Worm (Caenorhabditis elegans) whole organism, late embryonic: ENCODE data around the gene zyg-1.

Experiments used
- T23F11.4 ChIP-seq: fragments of 200-800 bp; sonication (Bioruptor generic); optimal IDR thresholded peaks from 2 replicates; lab custom pipeline; 2018; ENCODE audit warnings: mild to moderate bottlenecking, missing genetic modification characterization, missing compliant biosample characterization
- dve-1 ChIP-seq: sonication (generic microtip); optimal IDR thresholded peaks from 2 replicates; lab custom pipeline; 2017; ENCODE audit warnings: antibody characterized with exemption, mild to moderate bottlenecking, missing genetic modification characterization, missing compliant biosample characterization
- hlh-13 ChIP-seq: fragments of 200-800 bp; sonication (Bioruptor generic); optimal IDR thresholded peaks from 2 replicates; lab custom pipeline; 2018; ENCODE audit warnings: mild to moderate bottlenecking, missing genetic modification characterization, missing compliant biosample characterization
- nhr-11 ChIP-seq: fragments of 150-350 bp; optimal IDR thresholded peaks from 2 replicates; lab custom pipeline; 2014; ENCODE audit warnings: missing biosample characterization, missing genetic modification characterization

DNA sequence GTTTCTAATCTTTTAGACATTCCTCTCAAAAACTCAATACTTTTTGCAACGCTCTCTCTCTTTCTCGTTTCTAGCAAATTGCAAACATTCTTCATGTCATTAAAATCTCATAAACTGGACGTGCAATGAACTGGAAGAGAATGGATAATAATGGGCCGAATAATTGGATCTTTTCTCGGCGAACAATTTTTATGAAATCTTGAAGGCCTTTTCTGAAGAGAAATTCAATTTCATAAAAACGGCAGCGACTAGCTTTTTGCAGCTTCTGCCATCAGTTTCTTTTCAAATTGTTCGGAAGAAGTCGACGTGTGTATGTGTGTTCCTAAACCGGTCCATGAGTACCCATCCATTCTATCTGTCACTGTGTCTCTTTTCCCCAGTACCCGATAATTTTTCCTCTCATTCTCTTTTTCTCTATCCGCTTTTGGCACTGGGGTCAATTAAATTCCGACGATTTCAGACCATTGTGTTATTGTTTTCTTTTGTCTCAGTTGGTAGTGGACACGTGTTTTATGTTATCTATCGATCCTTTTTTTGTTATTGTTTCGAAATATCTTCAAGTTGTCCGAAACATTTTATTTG lies 53.2 kb downstream of the zyg-1 start:
- TF ChIP-seq T23F11.4 (GFP tag; lab: Kevin White, UChicago) (no peak), hlh-13 (GFP tag; lab: Kevin White, UChicago) (no peak), dve-1 (tag; lab: Kevin White, UChicago) (no peak), nhr-11 (tag; lab: Kevin White, UChicago) (no peak)
